Worm (Caenorhabditis elegans) whole organism, mixed stage, embryonic: ENCODE measurements around the gene T05D4.2.

ENCODE experiments used
- M03D4.4 ChIP-seq: sonication (generic microtip); optimal IDR thresholded peaks from 2 replicates; lab custom pipeline; 2017; ENCODE audit warnings: mild to moderate bottlenecking, missing genetic modification characterization, missing compliant biosample characterization
- bed-3 ChIP-seq: fragments of 200-800 bp; sonication (Bioruptor generic); optimal IDR thresholded peaks from 3 replicates; lab custom pipeline; 2018; ENCODE audit warnings: mild to moderate bottlenecking, missing genetic modification characterization, moderate library complexity, missing compliant biosample characterization
- ceh-39 ChIP-seq: fragments of 150-350 bp; optimal IDR thresholded peaks from 2 replicates; lab custom pipeline; 2014; ENCODE audit warnings: missing biosample characterization, missing genetic modification characterization
- ceh-43 ChIP-seq: fragments of 200-800 bp; sonication (Bioruptor generic); optimal IDR thresholded peaks from 2 replicates; lab custom pipeline; 2018; ENCODE audit warnings: mild to moderate bottlenecking, missing genetic modification characterization, moderate library complexity, missing compliant biosample characterization
- ceh-83 ChIP-seq: fragments of 200-800 bp; sonication (Bioruptor generic); optimal IDR thresholded peaks from 2 replicates; lab custom pipeline; 2018; ENCODE audit warnings: mild to moderate bottlenecking, missing genetic modification characterization, missing compliant biosample characterization
- ces-1 ChIP-seq: fragments of 150-350 bp; optimal IDR thresholded peaks from 2 replicates; lab custom pipeline; 2014; ENCODE audit warnings: missing biosample characterization, missing genetic modification reagents, missing genetic modification characterization
- cnd-1 ChIP-seq: fragments of 200-800 bp; sonication (Bioruptor generic); optimal IDR thresholded peaks from 2 replicates; lab custom pipeline; 2018; ENCODE audit warnings: mild to moderate bottlenecking, missing genetic modification characterization, missing compliant biosample characterization
- elt-1 ChIP-seq: sonication (generic microtip); optimal IDR thresholded peaks from 2 replicates; lab custom pipeline; 2017; ENCODE audit warnings: missing genetic modification characterization, mild to moderate bottlenecking, missing compliant biosample characterization, antibody characterized with exemption, moderate library complexity, borderline replicate concordance; ENCODE audit not compliant: insufficient read depth
- flh-1 ChIP-seq: fragments of 200-800 bp; sonication (Bioruptor generic); optimal IDR thresholded peaks from 2 replicates; lab custom pipeline; 2018; ENCODE audit warnings: mild to moderate bottlenecking, missing genetic modification characterization, moderate library complexity, missing compliant biosample characterization
- ham-2 ChIP-seq: fragments of 200-800 bp; sonication (Bioruptor generic); optimal IDR thresholded peaks from 2 replicates; lab custom pipeline; 2018; ENCODE audit warnings: mild to moderate bottlenecking, missing genetic modification characterization, missing compliant biosample characterization
- hlh-1 ChIP-seq: fragments of 150-350 bp; optimal IDR thresholded peaks from 2 replicates; lab custom pipeline; 2014; ENCODE audit warnings: missing biosample characterization, missing genetic modification reagents, missing genetic modification characterization
- lin-13 ChIP-seq: fragments of 150-350 bp; optimal IDR thresholded peaks from 2 replicates; lab custom pipeline; 2014; ENCODE audit warnings: missing biosample characterization, missing genetic modification characterization
- lin-32 ChIP-seq: fragments of 200-800 bp; sonication (Bioruptor generic); optimal IDR thresholded peaks from 2 replicates; lab custom pipeline; 2018; ENCODE audit warnings: mild to moderate bottlenecking, missing genetic modification characterization, missing compliant biosample characterization
- mab-5 ChIP-seq: fragments of 150-350 bp; optimal IDR thresholded peaks from 2 replicates; lab custom pipeline; 2014; ENCODE audit warnings: missing biosample characterization, missing genetic modification characterization
- mep-1 ChIP-seq: fragments of 150-350 bp; optimal IDR thresholded peaks from 2 replicates; lab custom pipeline; 2017; ENCODE audit warnings: missing biosample characterization, missing genetic modification reagents, missing genetic modification characterization, inconsistent platforms
- mls-2 ChIP-seq: sonication (generic microtip); optimal IDR thresholded peaks from 2 replicates; lab custom pipeline; 2016; ENCODE audit warnings: mild to moderate bottlenecking, missing genetic modification characterization, moderate library complexity, missing compliant biosample characterization
- nhr-12 ChIP-seq: fragments of 150-350 bp; optimal IDR thresholded peaks from 2 replicates; lab custom pipeline; 2014; ENCODE audit warnings: missing biosample characterization, missing genetic modification characterization
- nhr-237 ChIP-seq: fragments of 150-350 bp; optimal IDR thresholded peaks from 2 replicates; lab custom pipeline; 2014; ENCODE audit warnings: missing biosample characterization, missing genetic modification characterization
- nhr-28 ChIP-seq: fragments of 150-350 bp; optimal IDR thresholded peaks from 2 replicates; lab custom pipeline; 2014; ENCODE audit warnings: missing biosample characterization, missing genetic modification characterization
- nhr-76 ChIP-seq: sonication (generic microtip); optimal IDR thresholded peaks from 2 replicates; lab custom pipeline; 2017; ENCODE audit warnings: missing biosample characterization, missing genetic modification characterization
- pha-4 ChIP-seq: fragments of 150-350 bp; optimal IDR thresholded peaks from 2 replicates; lab custom pipeline; 2018; ENCODE audit warnings: missing biosample characterization, missing genetic modification reagents, missing genetic modification characterization
- sem-2 ChIP-seq: fragments of 200-800 bp; sonication (Bioruptor generic); optimal IDR thresholded peaks from 2 replicates; lab custom pipeline; 2018; ENCODE audit warnings: mild to moderate bottlenecking, missing genetic modification characterization, missing compliant biosample characterization
- snpc-4 ChIP-seq: fragments of 150-350 bp; optimal IDR thresholded peaks from 2 replicates; lab custom pipeline; 2014; ENCODE audit warnings: missing biosample characterization, missing genetic modification characterization
- sptf-1 ChIP-seq: sonication (generic microtip); optimal IDR thresholded peaks from 2 replicates; lab custom pipeline; 2017; ENCODE audit warnings: mild to moderate bottlenecking, missing genetic modification characterization, moderate library complexity, missing compliant biosample characterization
- tbx-8 ChIP-seq: fragments of 200-800 bp; sonication (Bioruptor generic); optimal IDR thresholded peaks from 2 replicates; lab custom pipeline; 2018; ENCODE audit warnings: mild to moderate bottlenecking, missing genetic modification characterization, moderate library complexity, missing compliant biosample characterization
- unc-120 ChIP-seq: sonication (generic microtip); optimal IDR thresholded peaks from 2 replicates; lab custom pipeline; 2017; ENCODE audit warnings: missing genetic modification characterization, missing compliant biosample characterization; ENCODE audit not compliant: poor library complexity, severe bottlenecking
- unc-39 ChIP-seq: fragments of 150-350 bp; optimal IDR thresholded peaks from 2 replicates; lab custom pipeline; 2014; ENCODE audit warnings: missing biosample characterization, missing genetic modification characterization
- zip-8 ChIP-seq: fragments of 150-350 bp; optimal IDR thresholded peaks from 2 replicates; lab custom pipeline; 2014; ENCODE audit warnings: missing biosample characterization, missing genetic modification characterization
- ztf-11 ChIP-seq: fragments of 150-350 bp; optimal IDR thresholded peaks from 2 replicates; lab custom pipeline; 2014; ENCODE audit warnings: missing biosample characterization, missing genetic modification characterization

T05D4.2 gene

DNA sequence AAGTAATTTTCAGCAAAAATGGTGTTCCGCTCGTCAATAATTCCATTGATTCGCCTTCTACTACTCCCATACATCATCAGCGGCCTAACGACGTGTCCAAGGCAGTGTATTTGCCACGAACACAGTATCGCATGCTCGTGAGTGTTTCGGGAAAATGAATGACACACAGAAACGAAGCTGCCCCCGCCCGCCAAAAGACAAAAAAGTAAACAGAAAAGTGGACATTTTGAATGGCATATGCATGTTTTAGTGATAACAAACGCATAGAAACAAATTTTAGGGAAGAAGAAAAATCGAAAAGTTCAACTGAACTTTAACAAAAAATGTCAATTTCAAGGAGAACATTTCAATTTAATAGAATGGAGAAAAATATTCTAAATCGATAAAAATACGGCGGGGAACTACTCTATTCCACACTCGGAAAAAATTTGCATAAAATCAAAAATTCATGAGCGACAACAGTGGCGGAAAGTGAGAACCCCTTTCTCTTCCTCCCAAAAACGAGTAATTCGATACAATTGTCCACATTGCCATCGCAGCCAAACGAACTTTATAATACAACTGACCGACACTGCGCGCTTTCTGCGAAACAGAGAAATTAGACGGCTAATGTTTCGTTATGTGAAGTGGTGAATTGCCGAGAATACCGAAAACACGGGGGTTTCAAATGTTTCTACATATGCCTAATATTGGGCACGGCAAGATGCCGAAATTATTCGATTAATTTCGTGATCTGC lies 34.2 kb downstream of the T05D4.2 start:
- no peak for TF ChIP-seq sptf-1 (tag; lab: Kevin White, UChicago)
- peak; percentile 37 for TF ChIP-seq ces-1 (GFP tag; lab: Kevin White, UChicago)
- TF ChIP-seq ceh-83 (GFP tag; lab: Kevin White, UChicago): no peak
- TF ChIP-seq, all 35 proteins: peak for 1

DNA sequence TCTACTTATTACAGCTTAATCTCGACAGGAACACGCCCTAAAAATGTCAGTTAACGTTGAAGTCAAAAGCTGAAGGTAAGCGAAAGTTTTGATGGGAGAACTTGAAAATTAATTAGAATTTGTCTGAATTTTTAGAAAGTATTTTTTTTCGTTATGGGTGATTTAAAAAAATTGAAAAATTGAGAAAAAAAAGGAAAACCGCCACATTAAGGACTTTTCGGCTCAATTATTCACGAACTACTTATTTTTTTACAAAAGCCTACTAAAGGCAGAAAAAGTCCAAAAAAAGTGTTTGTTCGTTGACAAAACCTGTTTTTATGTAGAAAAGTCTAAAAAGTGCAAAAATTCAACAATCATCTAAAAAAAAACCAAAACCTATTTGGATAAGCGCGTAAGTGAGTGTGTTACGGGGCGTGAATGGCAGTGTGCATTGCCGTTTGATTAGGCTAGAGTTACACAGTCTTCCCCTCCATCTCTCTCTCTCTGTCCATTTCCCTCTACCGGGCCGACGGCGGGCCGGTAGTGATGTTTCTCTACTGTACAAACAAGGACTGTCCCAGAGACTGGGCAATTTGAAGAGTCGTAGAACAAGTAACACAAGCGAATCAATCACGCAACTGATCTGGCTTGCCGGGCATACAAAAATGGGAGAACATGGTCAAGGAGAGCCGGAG lies 35.3 kb downstream of the T05D4.2 start, which contains the start of gene lron-13:
Gene lron-13 (plus strand): TSS at position 15 of the 674 bp plus-strand sequence.
- no peak for TF ChIP-seq ces-1 (GFP tag; lab: Kevin White, UChicago)
- TF ChIP-seq pha-4 (tag; lab: Kevin White, UChicago): peak; percentile 43

DNA sequence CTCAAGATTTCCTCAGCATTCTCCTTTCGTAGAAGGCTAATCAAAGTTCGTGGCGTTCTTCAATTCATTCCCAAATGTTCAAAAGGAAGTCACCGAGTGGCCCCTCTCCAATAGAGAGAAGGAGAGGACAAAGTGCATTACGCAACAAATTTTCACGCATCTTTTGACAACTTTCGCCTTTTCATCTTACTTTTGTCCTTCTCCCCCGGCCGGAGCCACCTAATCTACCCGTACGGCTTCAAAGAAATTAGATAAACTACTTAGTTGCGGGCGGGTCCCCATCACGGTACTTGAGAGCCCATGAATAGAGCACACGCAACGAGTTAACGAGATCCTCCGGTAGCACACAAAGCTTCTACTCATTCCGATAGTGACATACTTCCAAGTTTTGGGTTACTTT lies 36.2 kb downstream of the T05D4.2 start:
- TF ChIP-seq ces-1 (GFP tag; lab: Kevin White, UChicago) (peak; percentile 95), zip-8 (tag; lab: Kevin White, UChicago) (peak; percentile 10), sem-2 (GFP tag; lab: Kevin White, UChicago) (no peak)

DNA sequence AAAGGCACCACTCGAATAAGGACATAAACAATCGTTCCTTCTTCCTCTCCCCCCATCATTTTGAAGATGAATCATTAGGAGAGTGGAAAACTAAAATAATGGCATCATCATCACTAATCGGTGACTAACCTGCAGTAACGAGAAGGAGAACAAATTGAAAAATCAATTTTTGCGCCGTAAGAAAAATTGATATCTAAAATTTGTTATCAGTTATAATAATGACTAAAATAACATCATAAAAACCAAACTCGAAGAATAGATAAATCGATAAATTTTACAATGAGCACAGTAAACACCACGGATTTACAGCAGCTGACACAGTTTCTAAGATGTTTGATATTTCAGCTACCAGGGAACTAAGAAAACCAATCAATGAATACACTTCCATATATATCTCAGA lies 36.7 kb downstream of the T05D4.2 start:
- TF ChIP-seq lin-32 (GFP tag; lab: Kevin White, UChicago) (no peak), hlh-1 (tag; lab: Kevin White, UChicago) (no peak), unc-120 (no peak), bed-3 (GFP tag; lab: Kevin White, UChicago) (no peak), ham-2 (no peak), flh-1 (GFP tag; lab: Kevin White, UChicago) (no peak), mls-2 (tag; lab: Kevin White, UChicago) (no peak), ces-1 (GFP tag; lab: Kevin White, UChicago) (no peak), ceh-83 (GFP tag; lab: Kevin White, UChicago) (no peak), lin-13 (tag; lab: Kevin White, UChicago) (no peak), tbx-8 (GFP tag; lab: Kevin White, UChicago) (no peak), nhr-76 (no peak), snpc-4 (tag; lab: Kevin White, UChicago) (no peak), ztf-11 (no peak)

DNA sequence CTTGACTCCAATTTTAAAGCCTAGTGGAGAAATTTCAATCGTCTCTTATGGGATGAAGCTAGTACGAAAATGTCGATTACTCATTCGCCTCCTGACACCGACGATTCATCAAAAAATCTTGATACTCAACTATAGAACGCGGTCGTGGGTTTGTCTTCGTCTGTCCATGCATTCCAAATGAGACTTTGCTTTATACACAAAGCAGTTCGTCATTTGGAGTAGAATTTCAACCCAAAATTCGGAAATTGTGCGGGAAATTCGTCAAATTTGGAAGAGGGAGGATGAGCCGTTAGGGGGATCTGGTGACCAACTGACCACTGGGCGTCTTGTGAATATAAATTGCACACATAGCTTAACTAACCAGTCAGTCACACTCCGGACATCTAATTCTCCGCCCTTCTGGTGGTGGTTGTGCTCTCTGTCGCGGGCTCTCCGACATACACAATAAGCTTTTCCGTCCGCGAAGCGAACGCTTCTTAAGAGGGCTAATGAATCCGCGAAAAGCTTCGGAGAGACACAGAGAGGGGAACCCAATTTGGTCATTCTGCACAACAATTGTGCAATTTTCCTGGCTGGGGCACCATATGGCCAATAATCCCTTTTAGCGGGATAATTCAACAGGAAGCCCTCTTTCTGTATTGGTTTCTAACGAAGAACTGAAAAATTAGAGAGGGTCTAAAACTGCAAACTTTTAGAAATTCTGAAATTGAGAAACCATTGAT lies 37.6 kb downstream of the T05D4.2 start:
- TF ChIP-seq lin-32 (GFP tag; lab: Kevin White, UChicago) (peak; percentile 36), sptf-1 (tag; lab: Kevin White, UChicago) (peak; percentile 63), bed-3 (GFP tag; lab: Kevin White, UChicago) (no peak), sem-2 (GFP tag; lab: Kevin White, UChicago) (no peak), ceh-43 (GFP tag; lab: Kevin White, UChicago) (no peak), M03D4.4 (no peak), elt-1 (tag; lab: Kevin White, UChicago) (no peak), flh-1 (GFP tag; lab: Kevin White, UChicago) (no peak), nhr-12 (tag; lab: Kevin White, UChicago) (no peak), nhr-237 (tag; lab: Kevin White, UChicago) (no peak), cnd-1 (tag; lab: Kevin White, UChicago) (peak; percentile 67), ceh-39 (tag; lab: Kevin White, UChicago) (no peak), unc-120 (no peak), nhr-76 (no peak), ztf-11 (no peak), ham-2 (no peak), mls-2 (tag; lab: Kevin White, UChicago) (peak; percentile 64), ces-1 (GFP tag; lab: Kevin White, UChicago) (peak; percentile 97), nhr-28 (tag; lab: Kevin White, UChicago) (no peak), mab-5 (tag; lab: Kevin White, UChicago) (no peak), mep-1 (no peak), unc-39 (tag; lab: Kevin White, UChicago) (no peak)
